Fruit fly (Drosophila melanogaster) whole organism, embryonic: ENCODE measurements around the gene Ir93a.

Experiments used
- Abd-B ChIP-seq: fragments of 200-800 bp; sonication (Bioruptor generic); optimal IDR thresholded peaks from 2 replicates; lab custom pipeline; 2018; ENCODE audit warnings: missing biosample characterization, mild to moderate bottlenecking, missing genetic modification characterization, moderate library complexity
- Adf1 ChIP-seq: fragments of 200-800 bp; sonication (Bioruptor generic); IDR thresholded peaks from 2 replicates; pipeline ENCODE4 v1.3.6; 2022; ENCODE audit warnings: missing biosample characterization, missing genetic modification characterization
- CG12104 ChIP-seq: fragments of 200-800 bp; sonication (Bioruptor generic); optimal IDR thresholded peaks from 3 replicates; lab custom pipeline; 2016; ENCODE audit warnings: missing biosample characterization, missing genetic modification characterization
- CG12219 ChIP-seq: fragments of 200-800 bp; sonication (Bioruptor generic); optimal IDR thresholded peaks from 3 replicates; lab custom pipeline; 2018; ENCODE audit warnings: missing biosample characterization, mild to moderate bottlenecking, missing genetic modification characterization
- CG12299 ChIP-seq: fragments of 200-800 bp; sonication (Bioruptor generic); optimal IDR thresholded peaks from 2 replicates; lab custom pipeline; 2018; ENCODE audit warnings: missing biosample characterization, mild to moderate bottlenecking, missing genetic modification characterization
- CG15479 ChIP-seq: fragments of 200-800 bp; sonication (Bioruptor generic); optimal IDR thresholded peaks from 3 replicates; lab custom pipeline; 2019; ENCODE audit warnings: missing biosample characterization, mild to moderate bottlenecking, missing genetic modification characterization, moderate library complexity
- CG16815 ChIP-seq: fragments of 200-800 bp; sonication (Bioruptor generic); optimal IDR thresholded peaks from 3 replicates; lab custom pipeline; 2017; ENCODE audit warnings: missing biosample characterization, mild to moderate bottlenecking, missing genetic modification characterization
- CG2116 ChIP-seq: fragments of 200-800 bp; sonication (Bioruptor generic); optimal IDR thresholded peaks from 3 replicates; lab custom pipeline; 2018; ENCODE audit warnings: missing biosample characterization, mild to moderate bottlenecking, missing genetic modification characterization
- CG30020 ChIP-seq: fragments of 200-800 bp; optimal IDR thresholded peaks from 2 replicates; lab custom pipeline; 2019; ENCODE audit warnings: missing biosample characterization, mild to moderate bottlenecking, missing genetic modification characterization, moderate library complexity
- CG4404 ChIP-seq: fragments of 200-800 bp; sonication (Bioruptor generic); IDR thresholded peaks from 2 replicates; pipeline ENCODE4 v1.3.6; 2022; ENCODE audit warnings: missing biosample characterization, missing genetic modification characterization
- CG6683 ChIP-seq: fragments of 200-800 bp; sonication (Bioruptor generic); optimal IDR thresholded peaks from 2 replicates; lab custom pipeline; 2017; ENCODE audit warnings: missing biosample characterization, mild to moderate bottlenecking, missing genetic modification characterization, missing genetic modification reagents
- CG6689 ChIP-seq: fragments of 200-800 bp; sonication (Bioruptor generic); IDR thresholded peaks from 2 replicates; pipeline ENCODE4 v1.3.6; 2022; ENCODE audit warnings: missing biosample characterization, missing genetic modification characterization
- CG7357 ChIP-seq: fragments of 200-800 bp; sonication (Bioruptor generic); IDR thresholded peaks from 3 replicates; pipeline ENCODE4 v1.3.6; 2022; ENCODE audit warnings: missing biosample characterization, missing genetic modification characterization
- CG8478 ChIP-seq: fragments of >200 bp; optimal IDR thresholded peaks from 2 replicates; lab custom pipeline; 2018
- CG8924 ChIP-seq: fragments of 200-800 bp; optimal IDR thresholded peaks from 3 replicates; lab custom pipeline; 2019; ENCODE audit warnings: missing biosample characterization, mild to moderate bottlenecking, missing genetic modification characterization, moderate library complexity
- Chrac-16 ChIP-seq: fragments of 200-800 bp; sonication (Bioruptor generic); optimal IDR thresholded peaks from 3 replicates; lab custom pipeline; 2016; ENCODE audit warnings: missing biosample characterization, missing genetic modification characterization
- CoRest ChIP-seq: fragments of 200-800 bp; sonication (Bioruptor generic); optimal IDR thresholded peaks from 3 replicates; lab custom pipeline; 2018; ENCODE audit warnings: missing biosample characterization, mild to moderate bottlenecking, missing genetic modification characterization, moderate library complexity
- CrebB ChIP-seq: fragments of 200-800 bp; sonication (Bioruptor generic); optimal IDR thresholded peaks from 3 replicates; lab custom pipeline; 2018; ENCODE audit warnings: missing biosample characterization, mild to moderate bottlenecking, missing genetic modification characterization
- Deaf1 ChIP-seq: fragments of 200-800 bp; optimal IDR thresholded peaks from 3 replicates; lab custom pipeline; 2019; ENCODE audit warnings: missing biosample characterization, mild to moderate bottlenecking, missing genetic modification characterization, moderate library complexity
- Dref ChIP-seq: fragments of 200-800 bp; sonication (Bioruptor generic); IDR thresholded peaks from 2 replicates; pipeline ENCODE4 v1.3.6; 2022; ENCODE audit warnings: missing biosample characterization, missing genetic modification characterization
- Hr39 ChIP-seq: fragments of >200 bp; optimal IDR thresholded peaks from 2 replicates; lab custom pipeline; 2017
- Meics ChIP-seq: fragments of 200-800 bp; sonication (Bioruptor generic); optimal IDR thresholded peaks from 2 replicates; lab custom pipeline; 2017; ENCODE audit warnings: missing biosample characterization, mild to moderate bottlenecking, missing genetic modification characterization
- NC2α ChIP-seq: fragments of 200-800 bp; sonication (Bioruptor generic); optimal IDR thresholded peaks from 2 replicates; lab custom pipeline; 2016; ENCODE audit warnings: missing biosample characterization, missing genetic modification characterization
- NFAT ChIP-seq: fragments of 200-800 bp; sonication (Bioruptor generic); IDR thresholded peaks from 2 replicates; pipeline ENCODE4 v1.3.6; 2022; ENCODE audit warnings: missing biosample characterization, missing genetic modification characterization
- PHDP ChIP-seq: fragments of 200-800 bp; sonication (Bioruptor generic); optimal IDR thresholded peaks from 3 replicates; lab custom pipeline; 2018; ENCODE audit warnings: missing biosample characterization, mild to moderate bottlenecking, missing genetic modification characterization, moderate library complexity
- Rfx ChIP-seq: fragments of 200-800 bp; sonication (Bioruptor generic); IDR thresholded peaks from 2 replicates; pipeline ENCODE4 v1.3.6; 2022; ENCODE audit warnings: missing biosample characterization, missing genetic modification characterization
- Side ChIP-seq: fragments of 200-800 bp; sonication (Bioruptor generic); optimal IDR thresholded peaks from 2 replicates; lab custom pipeline; 2016; ENCODE audit warnings: missing biosample characterization, missing genetic modification characterization
- Sry-δ ChIP-seq: fragments of 200-800 bp; sonication (Bioruptor generic); optimal IDR thresholded peaks from 2 replicates; lab custom pipeline; 2016; ENCODE audit warnings: missing biosample characterization, missing genetic modification characterization
- Taf1 ChIP-seq: fragments of 200-800 bp; sonication (Bioruptor generic); IDR thresholded peaks from 2 replicates; pipeline ENCODE4 v1.3.6; 2022; ENCODE audit warnings: missing biosample characterization, missing genetic modification characterization
- bbx ChIP-seq: fragments of 200-800 bp; sonication (Bioruptor generic); IDR thresholded peaks from 2 replicates; pipeline ENCODE4 v1.3.6; 2022; ENCODE audit warnings: missing biosample characterization, missing genetic modification characterization; ENCODE audit not compliant: partially characterized antibody
- cas ChIP-seq: fragments of 200-800 bp; sonication (Bioruptor generic); IDR thresholded peaks from 2 replicates; pipeline ENCODE4 v1.3.6; 2022; ENCODE audit warnings: missing biosample characterization, missing genetic modification characterization
- cg ChIP-seq: fragments of 200-800 bp; sonication (Bioruptor generic); optimal IDR thresholded peaks from 3 replicates; lab custom pipeline; 2019; ENCODE audit warnings: missing biosample characterization, mild to moderate bottlenecking, missing genetic modification characterization, moderate library complexity
- corto ChIP-seq: fragments of 200-800 bp; sonication (Bioruptor generic); optimal IDR thresholded peaks from 2 replicates; lab custom pipeline; 2016; ENCODE audit warnings: missing biosample characterization, mild to moderate bottlenecking, missing genetic modification characterization, moderate library complexity
- esg ChIP-seq: fragments of 200-800 bp; sonication (Bioruptor generic); conservative IDR thresholded peaks from 2 replicates; pipeline ENCODE4 v1.3.6; 2022; ENCODE audit warnings: missing biosample characterization, missing genetic modification characterization
- gem ChIP-seq: fragments of 200-800 bp; sonication (Bioruptor generic); optimal IDR thresholded peaks from 2 replicates; lab custom pipeline; 2019; ENCODE audit warnings: missing biosample characterization, mild to moderate bottlenecking, missing genetic modification characterization, moderate library complexity
- gro ChIP-seq: fragments of 200-800 bp; sonication (Bioruptor generic); optimal IDR thresholded peaks from 2 replicates; lab custom pipeline; 2016; ENCODE audit warnings: missing biosample characterization, missing genetic modification characterization
- ind ChIP-seq: fragments of 200-800 bp; sonication (Bioruptor generic); optimal IDR thresholded peaks from 3 replicates; lab custom pipeline; 2016; ENCODE audit warnings: missing biosample characterization, missing genetic modification characterization
- knrl ChIP-seq: fragments of 200-800 bp; sonication (Bioruptor generic); IDR thresholded peaks from 3 replicates; pipeline ENCODE4 v1.3.6; 2022; ENCODE audit warnings: missing biosample characterization, missing genetic modification characterization; ENCODE audit not compliant: partially characterized antibody
- lmd ChIP-seq: fragments of 200-800 bp; sonication (Bioruptor generic); IDR thresholded peaks from 2 replicates; pipeline ENCODE4 v1.3.6; 2022; ENCODE audit warnings: missing biosample characterization, missing genetic modification characterization
- nerfin-2 ChIP-seq: fragments of 200-800 bp; sonication (Bioruptor generic); IDR thresholded peaks from 2 replicates; pipeline ENCODE4 v1.3.6; 2022; ENCODE audit warnings: missing biosample characterization, missing genetic modification characterization; ENCODE audit not compliant: partially characterized antibody
- nmo ChIP-seq: fragments of 200-800 bp; sonication (Bioruptor generic); optimal IDR thresholded peaks from 2 replicates; lab custom pipeline; 2018; ENCODE audit warnings: missing biosample characterization, mild to moderate bottlenecking, missing genetic modification characterization, moderate library complexity
- otp ChIP-seq: fragments of 200-800 bp; sonication (Bioruptor generic); IDR thresholded peaks from 3 replicates; pipeline ENCODE4, ENCODE4 v1.3.6; 2022; ENCODE audit warnings: missing biosample characterization, missing genetic modification characterization
- pros ChIP-seq: fragments of 200-800 bp; sonication (Bioruptor generic); optimal IDR thresholded peaks from 3 replicates; lab custom pipeline; 2019; ENCODE audit warnings: missing biosample characterization, mild to moderate bottlenecking, missing genetic modification characterization, moderate library complexity
- sens-2 ChIP-seq: fragments of 200-800 bp; sonication (Bioruptor generic); IDR thresholded peaks from 2 replicates; pipeline ENCODE4 v1.3.6; 2022; ENCODE audit warnings: missing biosample characterization, missing genetic modification characterization
- sob ChIP-seq: fragments of 200-800 bp; sonication (Bioruptor generic); IDR thresholded peaks from 2 replicates; pipeline ENCODE4 v1.3.6; 2022; ENCODE audit warnings: missing biosample characterization, missing genetic modification characterization
- toy ChIP-seq: fragments of 200-800 bp; sonication (Bioruptor generic); IDR thresholded peaks from 2 replicates; pipeline ENCODE4 v1.3.6; 2022; ENCODE audit warnings: missing biosample characterization, missing genetic modification characterization
- unc-4 ChIP-seq: fragments of 200-800 bp; sonication (Bioruptor generic); IDR thresholded peaks from 2 replicates; pipeline ENCODE4 v1.3.6; 2022; ENCODE audit warnings: missing biosample characterization, missing genetic modification characterization; ENCODE audit not compliant: partially characterized antibody
- wek ChIP-seq: fragments of 200-800 bp; sonication (Bioruptor generic); optimal IDR thresholded peaks from 3 replicates; lab custom pipeline; 2018; ENCODE audit warnings: missing biosample characterization, mild to moderate bottlenecking, missing genetic modification characterization, moderate library complexity
- yki ChIP-seq: fragments of >200 bp; optimal IDR thresholded peaks from 3 replicates; lab custom pipeline; 2018
- zfh1 ChIP-seq: fragments of 200-800 bp; sonication (Bioruptor generic); IDR thresholded peaks from 3 replicates; pipeline ENCODE4 v1.3.6; 2022; ENCODE audit warnings: missing biosample characterization, missing genetic modification characterization
- zfh2 ChIP-seq: fragments of 200-800 bp; sonication (Bioruptor generic); optimal IDR thresholded peaks from 2 replicates; lab custom pipeline; 2016; ENCODE audit warnings: missing biosample characterization, missing genetic modification characterization

Gene Ir93a

DNA sequence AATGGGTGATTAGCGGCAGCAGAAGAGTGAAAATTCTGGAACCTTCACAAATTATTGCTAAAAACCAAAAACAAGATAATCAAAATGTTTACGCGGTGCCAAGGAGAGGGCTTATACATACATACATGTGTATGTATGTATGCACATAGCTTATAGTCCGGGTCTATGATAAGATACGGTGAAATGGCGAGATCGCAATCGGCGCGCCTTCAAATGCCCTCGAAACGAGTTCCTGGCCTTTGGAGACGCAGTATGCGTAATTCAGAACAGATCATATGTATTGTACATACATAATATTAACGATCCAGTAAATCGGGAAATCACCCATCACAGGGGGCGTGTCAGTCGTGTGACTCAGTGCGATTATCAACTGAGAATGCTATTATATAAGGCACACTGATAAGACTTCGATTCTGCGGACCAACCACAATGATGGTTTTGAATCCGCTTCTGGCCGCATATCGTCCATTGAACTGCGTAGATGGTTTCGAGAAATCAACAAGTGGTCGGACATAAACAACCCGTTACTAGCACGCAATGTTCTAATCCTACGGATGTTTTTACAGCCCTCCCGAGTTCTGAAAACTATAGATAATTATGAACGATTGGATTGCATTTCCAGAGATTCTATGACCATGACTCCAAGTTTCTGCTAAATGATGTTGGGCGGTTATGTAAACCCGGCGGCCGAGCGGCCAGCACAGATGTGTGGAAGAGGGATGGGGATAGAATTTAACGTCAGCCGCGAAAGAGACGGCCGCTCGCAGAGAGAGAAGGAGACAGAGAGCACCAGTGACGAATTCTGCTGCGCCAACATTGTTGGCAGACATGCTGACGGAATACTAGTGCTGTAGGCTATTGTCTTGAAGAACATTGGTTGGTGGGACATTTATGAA lies 31.0 kb downstream of the Ir93a start (continued):
- no peak for TF ChIP-seq CG30020 (tag; lab: Kevin White, UChicago)
- peak; percentile 18 for TF ChIP-seq Deaf1 (tag; lab: Kevin White, UChicago)
- no peak for TF ChIP-seq CG8478 (lab: Kevin White, UChicago)
- TF ChIP-seq Side (GFP tag; lab: Kevin White, UChicago): no peak
- no peak for TF ChIP-seq CG2116
- no peak for TF ChIP-seq Abd-B (GFP tag; lab: Kevin White, UChicago)
- TF ChIP-seq Sry-δ (GFP tag; lab: Kevin White, UChicago): no peak
- peak; percentile 39 for TF ChIP-seq cg (GFP tag; lab: Kevin White, UChicago)
- TF ChIP-seq sens-2 (GFP tag; lab: Robert Waterston, UW): no peak
- TF ChIP-seq PHDP (tag; lab: Kevin White, UChicago): no peak
- no peak for TF ChIP-seq zfh2
- peak; percentile 91 for TF ChIP-seq CG15479 (GFP tag; lab: Kevin White, UChicago)
- no peak for TF ChIP-seq ind (GFP tag; lab: Kevin White, UChicago)
- no peak for TF ChIP-seq corto (GFP tag; lab: Kevin White, UChicago)
- peak; percentile 72 for TF ChIP-seq Adf1 (GFP tag; lab: Robert Waterston, UW)
- no peak for TF ChIP-seq Hr39 (lab: Kevin White, UChicago)
- no peak for TF ChIP-seq esg
- no peak for TF ChIP-seq pros (GFP tag; lab: Kevin White, UChicago)
- TF ChIP-seq CrebB (tag; lab: Kevin White, UChicago): no peak
- no peak for TF ChIP-seq wek (GFP tag; lab: Kevin White, UChicago)
- no peak for TF ChIP-seq nerfin-2 (GFP tag; lab: Robert Waterston, UW)
- no peak for TF ChIP-seq yki
- TF ChIP-seq CG4404 (GFP tag; lab: Robert Waterston, UW): no peak
- TF ChIP-seq CG8924 (tag; lab: Kevin White, UChicago): no peak
- TF ChIP-seq nmo (GFP tag; lab: Kevin White, UChicago): no peak
- no peak for TF ChIP-seq Taf1 (GFP tag; lab: Robert Waterston, UW)
- peak; percentile 58 for TF ChIP-seq Rfx (GFP tag; lab: Robert Waterston, UW)
- TF ChIP-seq CG12219 (GFP tag; lab: Kevin White, UChicago): no peak
- TF ChIP-seq Chrac-16 (GFP tag; lab: Kevin White, UChicago): no peak
- TF ChIP-seq lmd (GFP tag; lab: Robert Waterston, UW): no peak
- TF ChIP-seq CG16815: no peak
- peak; percentile 60 for TF ChIP-seq NFAT (GFP tag; lab: Robert Waterston, UW)
- TF ChIP-seq zfh1 (GFP tag; lab: Robert Waterston, UW): peak; percentile 52; the same call in 2 of the 3 replicates
- TF ChIP-seq Meics (GFP tag; lab: Kevin White, UChicago): no peak
- no peak for TF ChIP-seq CoRest
- TF ChIP-seq CG12299 (tag; lab: Kevin White, UChicago): no peak
- TF ChIP-seq otp (GFP tag; lab: Robert Waterston, UW): 0 out of 3 replicates have a peak, but pooled peaks have one; percentile 27
- no peak for TF ChIP-seq knrl (GFP tag; lab: Robert Waterston, UW)
- TF ChIP-seq gro (GFP tag; lab: Kevin White, UChicago): peak; percentile 45
- TF ChIP-seq CG6689 (GFP tag; lab: Robert Waterston, UW): no peak
- TF ChIP-seq toy: no peak
- no peak for TF ChIP-seq Dref
- TF ChIP-seq CG7357 (GFP tag; lab: Robert Waterston, UW): no peak
- no peak for TF ChIP-seq cas (GFP tag; lab: Robert Waterston, UW)
- TF ChIP-seq CG12104 (GFP tag; lab: Kevin White, UChicago): no peak
- no peak for TF ChIP-seq gem
- TF ChIP-seq NC2α (GFP tag; lab: Kevin White, UChicago): no peak
- no peak for TF ChIP-seq unc-4 (GFP tag; lab: Robert Waterston, UW)
- TF ChIP-seq sob (GFP tag; lab: Robert Waterston, UW): no peak
- no peak for TF ChIP-seq bbx
- TF ChIP-seq CG6683 (GFP tag; lab: Kevin White, UChicago): no peak
